Fruit fly (Drosophila melanogaster): ENCODE data around the gene Oatp33Ea.
A peak's percentile ranks its signal among the peaks of the same experiment; 100 is the strongest.

The Oatp33Ea gene

DNA sequence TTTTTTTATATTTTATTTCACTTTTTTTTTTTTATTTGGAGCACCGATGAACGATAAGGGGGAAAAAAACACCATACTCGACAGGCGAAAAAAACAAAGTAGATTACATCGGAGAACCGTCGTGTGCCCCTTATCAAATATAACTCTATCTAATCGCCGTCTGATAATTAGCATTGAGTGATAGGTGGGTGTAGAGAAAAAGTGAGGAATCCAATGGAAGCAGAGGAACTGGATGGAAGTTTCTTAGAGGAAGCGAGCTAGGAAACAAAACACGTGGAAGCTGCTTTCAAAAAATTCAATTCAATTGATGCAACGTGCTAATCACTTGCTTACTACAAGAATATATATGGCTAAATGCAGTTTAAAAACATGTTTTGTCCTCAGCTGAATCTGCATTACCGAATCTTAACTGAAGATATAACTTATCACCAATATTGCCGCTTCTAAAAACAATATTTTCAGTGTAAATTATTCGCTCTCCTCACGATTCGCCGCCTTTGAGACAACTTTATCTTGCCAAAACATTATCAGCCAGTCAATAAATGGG lies 48.1 kb upstream of the Oatp33Ea start:
- no peak for TF ChIP-seq lov (optimal IDR thresholded peaks at IDR 0.05)
- no peak for TF ChIP-seq lov (GFP tag; IDR thresholded peaks at IDR 0.05)
- no peak for TF ChIP-seq fd64A (GFP tag; optimal IDR thresholded peaks at IDR 0.05)
- peak; percentile 8 for TF ChIP-seq CG3995 (GFP tag; optimal IDR thresholded peaks at IDR 0.05)
- peak; percentile 90 for TF ChIP-seq exex (tag; optimal IDR thresholded peaks at IDR 0.05)
- peak; percentile 74 for TF ChIP-seq corto (GFP tag; optimal IDR thresholded peaks at IDR 0.05)
- TF ChIP-seq Deaf1 (tag; optimal IDR thresholded peaks at IDR 0.05) = peak; percentile 44
- peak; percentile 44 for TF ChIP-seq CG12769 (tag; optimal IDR thresholded peaks at IDR 0.05)
- peak; percentile 85 for TF ChIP-seq Vsx1 (GFP tag; optimal IDR thresholded peaks at IDR 0.05)
- TF ChIP-seq Nf-YB (GFP tag; optimal IDR thresholded peaks at IDR 0.05) = no peak
- no peak for TF ChIP-seq hth (optimal IDR thresholded peaks at IDR 0.05)
- TF ChIP-seq CG14050 (GFP tag; IDR thresholded peaks at IDR 0.05) = no peak
- TF ChIP-seq CG14710 (tag; optimal IDR thresholded peaks at IDR 0.05) = no peak
- TF ChIP-seq ab (GFP tag; optimal IDR thresholded peaks at IDR 0.05) = no peak
- no peak for TF ChIP-seq sr (GFP tag; IDR thresholded peaks at IDR 0.05)
- TF ChIP-seq Elba2 (GFP tag; optimal IDR thresholded peaks at IDR 0.05) = no peak
- TF ChIP-seq CG12391 (tag; optimal IDR thresholded peaks at IDR 0.05) = no peak
- peak; percentile 83 for TF ChIP-seq CG17359 (tag; optimal IDR thresholded peaks at IDR 0.05)
- no peak for TF ChIP-seq ato (GFP tag; IDR thresholded peaks at IDR 0.05; ENCODE audit: partially characterized antibody)
- TF ChIP-seq row (GFP tag; IDR thresholded peaks at IDR 0.05) = peak; percentile 14; the same call in 1 of the 3 replicates
- TF ChIP-seq nau (GFP tag; optimal IDR thresholded peaks at IDR 0.05) = no peak
- TF ChIP-seq eve (GFP tag; optimal IDR thresholded peaks at IDR 0.05) = no peak
- no peak for TF ChIP-seq D19B (GFP tag; optimal IDR thresholded peaks at IDR 0.05)
- TF ChIP-seq Hey (tag; optimal IDR thresholded peaks at IDR 0.05) = peak; percentile 48
- peak; percentile 82 for TF ChIP-seq CG7745 (tag; optimal IDR thresholded peaks at IDR 0.05)
- TF ChIP-seq gro (GFP tag; optimal IDR thresholded peaks at IDR 0.05) = peak; percentile 19
- no peak for TF ChIP-seq lilli (GFP tag; optimal IDR thresholded peaks at IDR 0.05)
- peak; percentile 17 for TF ChIP-seq zfh2 (GFP tag; optimal IDR thresholded peaks at IDR 0.05)
- TF ChIP-seq NFAT (GFP tag; IDR thresholded peaks at IDR 0.05) = no peak
- no peak for TF ChIP-seq scrt (GFP tag; optimal IDR thresholded peaks at IDR 0.05)
- peak; percentile 8 for TF ChIP-seq CG12659 (GFP tag; optimal IDR thresholded peaks at IDR 0.05)
- no peak for TF ChIP-seq Dfd (GFP tag; optimal IDR thresholded peaks at IDR 0.05)
- TF ChIP-seq tgo (GFP tag; IDR thresholded peaks at IDR 0.05) = no peak
- TF ChIP-seq CG7839 (tag; optimal IDR thresholded peaks at IDR 0.05) = peak; percentile 18
- no peak for TF ChIP-seq dati (GFP tag; IDR thresholded peaks at IDR 0.05)
- TF ChIP-seq sens (GFP tag) = peak; percentile 82
- peak; percentile 60 for TF ChIP-seq lab (GFP tag; optimal IDR thresholded peaks at IDR 0.05)
- no peak for TF ChIP-seq tio (GFP tag; optimal IDR thresholded peaks at IDR 0.05)
- 0 out of 2 replicates have a peak, but pooled peaks have one; percentile 4 for TF ChIP-seq H2.0 (GFP tag; IDR thresholded peaks at IDR 0.05)
- no peak for TF ChIP-seq Eip74EF (GFP tag; optimal IDR thresholded peaks at IDR 0.05)
- no peak for TF ChIP-seq D19A (tag; optimal IDR thresholded peaks at IDR 0.05)
- TF ChIP-seq Bteb2 (GFP tag; optimal IDR thresholded peaks at IDR 0.05) = no peak
- TF ChIP-seq GATAe (GFP tag; conservative IDR thresholded peaks at IDR 0.05) = peak; percentile 86
- no peak for TF ChIP-seq Hr3 (GFP tag; optimal IDR thresholded peaks at IDR 0.05)
- no peak for TF ChIP-seq cato (GFP tag; optimal IDR thresholded peaks at IDR 0.05; ENCODE audit: borderline replicate concordance)
- TF ChIP-seq HLH3B (GFP tag; IDR thresholded peaks at IDR 0.05) = no peak
- no peak for TF ChIP-seq peb (GFP tag; IDR thresholded peaks at IDR 0.05)
- TF ChIP-seq CG2199 (GFP tag; IDR thresholded peaks at IDR 0.05) = no peak; the same call in 2 of the 3 replicates
- TF ChIP-seq Gug (GFP tag; IDR thresholded peaks at IDR 0.05) = no peak
- no peak for TF ChIP-seq knrl (GFP tag; IDR thresholded peaks at IDR 0.05; ENCODE audit: partially characterized antibody)
- TF ChIP-seq sug (tag; optimal IDR thresholded peaks at IDR 0.05) = peak; percentile 33
